Worm (Caenorhabditis elegans): ENCODE data around the gene ttr-18.
A peak's percentile ranks its signal among the peaks of the same experiment; 100 is the strongest.

Gene ttr-18

ce11 chrII:11484600-11484999, 1.9 kb downstream of the ttr-18 start (continued):
- TF ChIP-seq rpc-1 (optimal IDR thresholded peaks at IDR 0.05), result peak; percentile 84
- TF ChIP-seq rpc-1 (tag; optimal IDR thresholded peaks at IDR 0.05), result peak; percentile 99
- peak; percentile 67 to 78 for TF ChIP-seq let-607 (tag; optimal IDR thresholded peaks at IDR 0.05)
- peak; percentile 97 for TF ChIP-seq snpc-1.3 (tag; optimal IDR thresholded peaks at IDR 0.05; ENCODE audit: insufficient read depth)
- peak; percentile 83; the same call in 1 of the 2 replicates for TF ChIP-seq Y53G8AR.9 (GFP tag; conservative IDR thresholded peaks at IDR 0.05)
- TF ChIP-seq attf-3 (GFP tag; conservative IDR thresholded peaks at IDR 0.05), result peak; percentile 71
- TF ChIP-seq hlh-12 (tag; optimal IDR thresholded peaks at IDR 0.05), result peak; percentile 85
- peak; percentile 24 for TF ChIP-seq F49E8.2 (tag; optimal IDR thresholded peaks at IDR 0.05; ENCODE audit: insufficient read depth)
- peak; percentile 88 for TF ChIP-seq hmg-20 (GFP tag; IDR thresholded peaks at IDR 0.05)
- peak in 1 of 3 experiments; percentile 78 for TF ChIP-seq lin-35 (GFP tag; optimal IDR thresholded peaks at IDR 0.05)
- peak; percentile 57 for TF ChIP-seq ztf-22 (GFP tag; optimal IDR thresholded peaks at IDR 0.05)
- peak; percentile 84 for TF ChIP-seq lir-1 (GFP tag; conservative IDR thresholded peaks at IDR 0.05)
- peak; percentile 17 for TF ChIP-seq dpl-1 (GFP tag; optimal IDR thresholded peaks at IDR 0.05)
- 0 out of 2 replicates have a peak, but pooled peaks have one; percentile 58 for TF ChIP-seq aptf-2 (GFP tag; conservative IDR thresholded peaks at IDR 0.05)
- TF ChIP-seq dpff-1 (tag; optimal IDR thresholded peaks at IDR 0.05), result peak; percentile 52
- peak; percentile 86 for TF ChIP-seq sea-2 (GFP tag; IDR thresholded peaks at IDR 0.05)
- TF ChIP-seq hmg-1.2 (GFP tag; IDR thresholded peaks at IDR 0.05), result peak; percentile 85
- peak; percentile 98 for TF ChIP-seq F52B5.7 (tag; optimal IDR thresholded peaks at IDR 0.05)
- TF ChIP-seq F55B11.4 (tag; optimal IDR thresholded peaks at IDR 0.05; ENCODE audit: borderline replicate concordance, insufficient read depth), result no peak
- peak; percentile 82 for TF ChIP-seq snpc-1.1 (tag; optimal IDR thresholded peaks at IDR 0.05; ENCODE audit: insufficient read depth)
- peak; percentile 90 for TF ChIP-seq mes-4 (tag; optimal IDR thresholded peaks at IDR 0.05)
- peak; percentile 89 for TF ChIP-seq ztf-18 (tag; optimal IDR thresholded peaks at IDR 0.05)
- peak; percentile 83 for TF ChIP-seq mcd-1 (GFP tag; IDR thresholded peaks at IDR 0.05)
- peak; percentile 90 for TF ChIP-seq D2030.7 (GFP tag; IDR thresholded peaks at IDR 0.05)
- peak; percentile 86 for TF ChIP-seq madf-6 (GFP tag; IDR thresholded peaks at IDR 0.05)
- no peak for TF ChIP-seq bed-2 (GFP tag; IDR thresholded peaks at IDR 0.05)
- 0 out of 2 replicates have a peak, but pooled peaks have one; percentile 46 for TF ChIP-seq nfya-2 (GFP tag; IDR thresholded peaks at IDR 0.05)
- peak; percentile 26 for TF ChIP-seq tbx-9 (tag; optimal IDR thresholded peaks at IDR 0.05; ENCODE audit: borderline replicate concordance)
- peak; percentile 98 for TF ChIP-seq F57A8.1 (GFP tag; optimal IDR thresholded peaks at IDR 0.05)
- peak; percentile 94 for TF ChIP-seq T26A5.8 (tag; optimal IDR thresholded peaks at IDR 0.05)
- peak; percentile 87; the same call in 1 of the 2 replicates for TF ChIP-seq lag-1 (GFP tag; IDR thresholded peaks at IDR 0.05)

- TF ChIP-seq Y95B8A.8 (GFP tag; IDR thresholded peaks at IDR 0.05) (no peak), nfya-1 (tag; optimal IDR thresholded peaks at IDR 0.05; ENCODE audit: borderline replicate concordance, insufficient read depth) (no peak), let-607 (tag; optimal IDR thresholded peaks at IDR 0.05) (no peak), ztf-6 (GFP tag; IDR thresholded peaks at IDR 0.05) (no peak), F10E7.11 (tag; optimal IDR thresholded peaks at IDR 0.05) (no peak), Y53F4B.3 (GFP tag; IDR thresholded peaks at IDR 0.05) (no peak), ztf-22 (GFP tag; optimal IDR thresholded peaks at IDR 0.05) (no peak), hlh-12 (tag; optimal IDR thresholded peaks at IDR 0.05) (no peak), xnd-1 (tag; optimal IDR thresholded peaks at IDR 0.05) (no peak)
Measured at ce11 chrII:11479076-11479475, 7.5 kb downstream of the ttr-18 start, which contains the start of gene W02B12.12. Gene W02B12.12, minus strand, starts transcription at chrII:11479176.

Data from whole organism, young adult.